Worm (Caenorhabditis elegans) whole organism, L4/young adult: Measurements from ENCODE around the gene ZK354.6.

Experiments
- W03F9.2 ChIP-seq: fragments of 150-350 bp; optimal IDR thresholded peaks from 2 replicates; lab custom pipeline; 2014; ENCODE audit warnings: missing biosample characterization, missing genetic modification characterization
- him-1 ChIP-seq: sonication (generic microtip); optimal IDR thresholded peaks from 2 replicates; lab custom pipeline; 2016; ENCODE audit warnings: missing genotype, missing genetic modification reagents, missing genetic modification characterization, missing compliant biosample characterization

ce11 chrIV:5268803-5269202, 28.5 kb downstream of the ZK354.6 start, which contains the start of gene F36H12.4:
- TF ChIP-seq him-1 (no peak), W03F9.2 (tag; lab: Kevin White, UChicago) (no peak)
